Fruit fly (Drosophila melanogaster) whole organism, embryonic: ENCODE data around the gene MCU.
A peak's percentile ranks its signal among the peaks of the same experiment; 100 is the strongest.

Experiments
- B-H2 ChIP-seq: fragments of 200-800 bp; sonication (Bioruptor generic); optimal IDR thresholded peaks from 2 replicates; lab custom pipeline; 2018; ENCODE audit warnings: missing biosample characterization, mild to moderate bottlenecking, missing genetic modification characterization
- Blimp-1 ChIP-seq: fragments of 200-800 bp; sonication (Bioruptor generic); optimal IDR thresholded peaks from 3 replicates; lab custom pipeline; 2018; ENCODE audit warnings: missing biosample characterization, missing genetic modification characterization, mild to moderate bottlenecking, moderate library complexity, missing genetic modification reagents
- CG10209 ChIP-seq: fragments of 200-800 bp; sonication (Bioruptor generic); optimal IDR thresholded peaks from 3 replicates; lab custom pipeline; 2017; ENCODE audit warnings: missing biosample characterization, mild to moderate bottlenecking, missing genetic modification characterization, missing genetic modification reagents
- CG10366 ChIP-seq: fragments of 200-800 bp; sonication (Bioruptor generic); IDR thresholded peaks from 2 replicates; pipeline ENCODE4 v1.3.6; 2022; ENCODE audit warnings: missing biosample characterization, missing genetic modification characterization
- CG12155 ChIP-seq: fragments of 200-800 bp; sonication (Bioruptor generic); optimal IDR thresholded peaks from 3 replicates; lab custom pipeline; 2016; ENCODE audit warnings: missing biosample characterization, missing genetic modification characterization
- CG12219 ChIP-seq: fragments of 200-800 bp; sonication (Bioruptor generic); optimal IDR thresholded peaks from 3 replicates; lab custom pipeline; 2018; ENCODE audit warnings: missing biosample characterization, mild to moderate bottlenecking, missing genetic modification characterization
- CG12942 ChIP-seq: fragments of 200-800 bp; sonication (Bioruptor generic); optimal IDR thresholded peaks from 3 replicates; lab custom pipeline; 2016; ENCODE audit warnings: missing biosample characterization, missing genetic modification characterization
- CG13624 ChIP-seq: fragments of 200-800 bp; sonication (Bioruptor generic); optimal IDR thresholded peaks from 2 replicates; lab custom pipeline; 2016; ENCODE audit warnings: missing biosample characterization, missing genetic modification characterization
- CG15011 ChIP-seq: fragments of 200-800 bp; sonication (Bioruptor generic); optimal IDR thresholded peaks from 3 replicates; lab custom pipeline; 2018; ENCODE audit warnings: missing biosample characterization, mild to moderate bottlenecking, missing genetic modification characterization
- CG1647 ChIP-seq: fragments of 200-800 bp; sonication (Bioruptor generic); optimal IDR thresholded peaks from 3 replicates; lab custom pipeline; 2016; ENCODE audit warnings: missing biosample characterization, missing genetic modification characterization
- CG17568 ChIP-seq: fragments of 200-800 bp; sonication (Bioruptor generic); optimal IDR thresholded peaks from 2 replicates; lab custom pipeline; 2018; ENCODE audit warnings: missing biosample characterization, mild to moderate bottlenecking, missing genetic modification characterization, moderate library complexity
- CG1792 ChIP-seq: fragments of 200-800 bp; sonication (Bioruptor generic); optimal IDR thresholded peaks from 2 replicates; lab custom pipeline; 2016; ENCODE audit warnings: missing biosample characterization, missing genetic modification characterization
- CG18476 ChIP-seq: fragments of 200-800 bp; sonication (Bioruptor generic); optimal IDR thresholded peaks from 2 replicates; lab custom pipeline; 2016; ENCODE audit warnings: missing biosample characterization, mild to moderate bottlenecking, missing genetic modification characterization
- CG2875 ChIP-seq: fragments of 200-800 bp; sonication (Bioruptor generic); optimal IDR thresholded peaks from 2 replicates; lab custom pipeline; 2017; ENCODE audit warnings: missing biosample characterization, mild to moderate bottlenecking, missing genetic modification characterization, missing genetic modification reagents
- CG3065 ChIP-seq: fragments of 200-800 bp; sonication (Bioruptor generic); optimal IDR thresholded peaks from 2 replicates; lab custom pipeline; 2016; ENCODE audit warnings: missing biosample characterization, missing genetic modification characterization
- CG3407 ChIP-seq: fragments of 200-800 bp; sonication (Bioruptor generic); optimal IDR thresholded peaks from 2 replicates; lab custom pipeline; 2018; ENCODE audit warnings: missing biosample characterization, mild to moderate bottlenecking, missing genetic modification characterization
- CG3726 ChIP-seq: fragments of 200-800 bp; sonication (Bioruptor generic); IDR thresholded peaks from 3 replicates; pipeline ENCODE4, ENCODE4 v1.3.6; 2022; ENCODE audit warnings: missing biosample characterization, missing genetic modification characterization
- CG4854 ChIP-seq: fragments of 200-800 bp; sonication (Bioruptor generic); optimal IDR thresholded peaks from 2 replicates; lab custom pipeline; 2016; ENCODE audit warnings: missing biosample characterization, missing genetic modification characterization, inconsistent platforms
- CG5953 ChIP-seq: fragments of 200-800 bp; sonication (Bioruptor generic); IDR thresholded peaks from 2 replicates; pipeline ENCODE4 v1.3.6; 2022; ENCODE audit warnings: missing biosample characterization, missing genetic modification characterization
- CG6813 ChIP-seq: fragments of 200-800 bp; sonication (Bioruptor generic); optimal IDR thresholded peaks from 2 replicates; lab custom pipeline; 2017; ENCODE audit warnings: missing biosample characterization, missing genetic modification characterization, mild to moderate bottlenecking, moderate library complexity, missing genetic modification reagents
- CG7556 ChIP-seq: fragments of 200-800 bp; sonication (Bioruptor generic); optimal IDR thresholded peaks from 2 replicates; lab custom pipeline; 2017; ENCODE audit warnings: missing biosample characterization, mild to moderate bottlenecking, missing genetic modification characterization
- CG7987 ChIP-seq: fragments of 200-800 bp; sonication (Bioruptor generic); optimal IDR thresholded peaks from 2 replicates; lab custom pipeline; 2018; ENCODE audit warnings: missing biosample characterization, mild to moderate bottlenecking, missing genetic modification characterization, moderate library complexity
- CG8089 ChIP-seq: fragments of 200-800 bp; sonication (Bioruptor generic); optimal IDR thresholded peaks from 3 replicates; lab custom pipeline; 2016; ENCODE audit warnings: missing biosample characterization, missing genetic modification characterization
- CG9215 ChIP-seq: fragments of 200-800 bp; sonication (Bioruptor generic); IDR thresholded peaks from 2 replicates; pipeline ENCODE4 v1.3.6; 2022; ENCODE audit warnings: missing biosample characterization, missing genetic modification characterization
- Chrac-16 ChIP-seq: fragments of 200-800 bp; sonication (Bioruptor generic); optimal IDR thresholded peaks from 3 replicates; lab custom pipeline; 2016; ENCODE audit warnings: missing biosample characterization, missing genetic modification characterization
- Drgx ChIP-seq: fragments of 200-800 bp; sonication (Bioruptor generic); IDR thresholded peaks from 2 replicates; pipeline ENCODE4 v1.3.6; 2022; ENCODE audit warnings: missing biosample characterization, missing genetic modification characterization
- ERR ChIP-seq: fragments of 200-800 bp; sonication (Bioruptor generic); optimal IDR thresholded peaks from 2 replicates; lab custom pipeline; 2016; ENCODE audit warnings: missing biosample characterization, missing genetic modification characterization
- Gug ChIP-seq: fragments of 200-800 bp; sonication (Bioruptor generic); IDR thresholded peaks from 4 replicates; pipeline ENCODE4 v1.3.6; 2022; ENCODE audit warnings: missing biosample characterization, missing genetic modification characterization
- HLH3B ChIP-seq: fragments of 200-800 bp; sonication (Bioruptor generic); IDR thresholded peaks from 2 replicates; pipeline ENCODE4 v1.3.6; 2022; ENCODE audit warnings: missing biosample characterization, missing genetic modification characterization
- Hr39 ChIP-seq: fragments of >200 bp; optimal IDR thresholded peaks from 2 replicates; lab custom pipeline; 2017
- Lim3 ChIP-seq: fragments of 200-800 bp; sonication (Bioruptor generic); IDR thresholded peaks from 2 replicates; pipeline ENCODE4 v1.3.6; 2022; ENCODE audit warnings: missing biosample characterization, missing genetic modification characterization
- NC2β ChIP-seq: fragments of 200-800 bp; sonication (Bioruptor generic); optimal IDR thresholded peaks from 2 replicates; lab custom pipeline; 2016; ENCODE audit warnings: missing biosample characterization, missing genetic modification characterization
- Poxn ChIP-seq: fragments of 200-800 bp; sonication (Bioruptor generic); IDR thresholded peaks from 2 replicates; pipeline ENCODE4 v1.3.6; 2022; ENCODE audit warnings: missing biosample characterization, missing genetic modification characterization
- Ssrp ChIP-seq: fragments of 200-800 bp; sonication (Bioruptor generic); optimal IDR thresholded peaks from 2 replicates; lab custom pipeline; 2018; ENCODE audit warnings: missing biosample characterization, mild to moderate bottlenecking, missing genetic modification characterization, moderate library complexity
- dan ChIP-seq: fragments of 200-800 bp; sonication (Bioruptor generic); IDR thresholded peaks from 2 replicates; pipeline ENCODE4 v1.3.6; 2022; ENCODE audit warnings: missing biosample characterization, missing genetic modification characterization
- dimm ChIP-seq: fragments of 200-800 bp; sonication (Bioruptor generic); IDR thresholded peaks from 2 replicates; pipeline ENCODE4 v1.3.6; 2022; ENCODE audit warnings: missing biosample characterization, missing genetic modification characterization
- disco-r ChIP-seq: fragments of 200-800 bp; sonication (Bioruptor generic); optimal IDR thresholded peaks from 2 replicates; lab custom pipeline; 2016; ENCODE audit warnings: missing biosample characterization, missing genetic modification characterization
- dmrt11E ChIP-seq: fragments of 200-800 bp; sonication (Bioruptor generic); optimal IDR thresholded peaks from 3 replicates; lab custom pipeline; 2018; ENCODE audit warnings: missing biosample characterization, mild to moderate bottlenecking, missing genetic modification characterization, moderate library complexity
- dmrt99B ChIP-seq: fragments of 200-800 bp; sonication (Bioruptor generic); optimal IDR thresholded peaks from 2 replicates; lab custom pipeline; 2018; ENCODE audit warnings: missing biosample characterization, mild to moderate bottlenecking, missing genetic modification characterization, moderate library complexity
- gem ChIP-seq: fragments of 200-800 bp; sonication (Bioruptor generic); optimal IDR thresholded peaks from 2 replicates; lab custom pipeline; 2019; ENCODE audit warnings: missing biosample characterization, mild to moderate bottlenecking, missing genetic modification characterization, moderate library complexity
- jigr1 ChIP-seq: fragments of 200-800 bp; sonication (Bioruptor generic); IDR thresholded peaks from 3 replicates; pipeline ENCODE4 v1.3.6; 2022; ENCODE audit warnings: missing biosample characterization, missing genetic modification characterization
- jumu ChIP-seq: fragments of 200-800 bp; sonication (Bioruptor generic); optimal IDR thresholded peaks from 3 replicates; lab custom pipeline; 2016; ENCODE audit warnings: missing biosample characterization, missing genetic modification characterization
- lmd ChIP-seq: fragments of 200-800 bp; sonication (Bioruptor generic); IDR thresholded peaks from 2 replicates; pipeline ENCODE4 v1.3.6; 2022; ENCODE audit warnings: missing biosample characterization, missing genetic modification characterization
- luna ChIP-seq: fragments of 200-800 bp; sonication (Bioruptor generic); optimal IDR thresholded peaks from 2 replicates; lab custom pipeline; 2016; ENCODE audit warnings: missing biosample characterization, missing genetic modification characterization
- nom ChIP-seq: fragments of 200-800 bp; sonication (Bioruptor generic); optimal IDR thresholded peaks from 2 replicates; lab custom pipeline; 2017; ENCODE audit warnings: missing biosample characterization, missing genetic modification characterization, mild to moderate bottlenecking, moderate library complexity, missing genetic modification reagents
- pan ChIP-seq, 4 experiments: fragments of >200 bp in 3 of 4; fragments of 200-800 bp in 1 of 4; sonication (Bioruptor generic) in 1 of 4; optimal IDR thresholded peaks in 3 of 4; IDR thresholded peaks in 1 of 4; 2 replicates each; pipeline versions ENCODE4 v1.3.6 to Lab custom; 2017 to 2022; ENCODE audit warnings: missing biosample characterization in 2 of 4, missing genetic modification characterization in 2 of 4, mixed read lengths in 1 of 4
- phol ChIP-seq: fragments of 200-800 bp; sonication (Bioruptor generic); optimal IDR thresholded peaks from 3 replicates; lab custom pipeline; 2018; ENCODE audit warnings: missing biosample characterization, mild to moderate bottlenecking, missing genetic modification characterization, moderate library complexity
- pum ChIP-seq: fragments of 200-800 bp; sonication (Bioruptor generic); optimal IDR thresholded peaks from 2 replicates; lab custom pipeline; 2016; ENCODE audit warnings: missing biosample characterization, missing genetic modification characterization
- row ChIP-seq: fragments of 200-800 bp; sonication (Bioruptor generic); IDR thresholded peaks from 3 replicates; pipeline ENCODE4 v1.3.6; 2022; ENCODE audit warnings: missing biosample characterization, missing genetic modification characterization
- shn ChIP-seq: fragments of 200-800 bp; sonication (Bioruptor generic); optimal IDR thresholded peaks from 3 replicates; lab custom pipeline; 2016; ENCODE audit warnings: missing biosample characterization, missing genetic modification characterization
- tap ChIP-seq: fragments of 200-800 bp; optimal IDR thresholded peaks from 3 replicates; lab custom pipeline; 2019; ENCODE audit warnings: missing biosample characterization, mild to moderate bottlenecking, missing genetic modification characterization, moderate library complexity
- wdn ChIP-seq: fragments of 200-800 bp; sonication (Bioruptor generic); IDR thresholded peaks from 2 replicates; pipeline ENCODE4 v1.3.6; 2022; ENCODE audit warnings: missing biosample characterization, missing genetic modification characterization
- z ChIP-seq: fragments of 200-800 bp; sonication (Bioruptor generic); IDR thresholded peaks from 3 replicates; pipeline ENCODE4 v1.3.6; 2022; ENCODE audit warnings: missing biosample characterization, missing genetic modification characterization

Gene MCU

dm6 chr3L:6605925-6606324 is 55.4 kb downstream of the MCU start, which contains the start of gene zpg (continued):
- TF ChIP-seq row: peak; percentile 74; the same call in 2 of the 3 replicates
- TF ChIP-seq lmd (GFP tag; lab: Robert Waterston, UW): no peak; the same call in 1 of the 2 replicates
- TF ChIP-seq shn (GFP tag; lab: Kevin White, UChicago): no peak
- peak; percentile 44 for TF ChIP-seq jumu
- TF ChIP-seq tap (tag; lab: Kevin White, UChicago): no peak
- TF ChIP-seq Lim3 (GFP tag; lab: Robert Waterston, UW): no peak
- TF ChIP-seq Hr39: no peak
- no peak for TF ChIP-seq CG7556 (GFP tag; lab: Kevin White, UChicago)
- no peak for TF ChIP-seq CG12155
- TF ChIP-seq disco-r (GFP tag; lab: Kevin White, UChicago): peak; percentile 47
- TF ChIP-seq NC2β (GFP tag; lab: Kevin White, UChicago): peak; percentile 42
- TF ChIP-seq dimm (GFP tag; lab: Robert Waterston, UW): no peak
- no peak for TF ChIP-seq Drgx (GFP tag; lab: Robert Waterston, UW)
- TF ChIP-seq CG8089 (GFP tag; lab: Kevin White, UChicago): no peak
- TF ChIP-seq phol: no peak
- TF ChIP-seq CG3065: no peak
- no peak for TF ChIP-seq CG15011 (GFP tag; lab: Kevin White, UChicago)
- no peak for TF ChIP-seq Ssrp (tag; lab: Kevin White, UChicago)
- no peak for TF ChIP-seq CG5953 (GFP tag; lab: Robert Waterston, UW)
- TF ChIP-seq CG2875: no peak
- no peak for TF ChIP-seq z
- no peak for TF ChIP-seq CG10366 (GFP tag; lab: Robert Waterston, UW)
- no peak for TF ChIP-seq dmrt99B
- TF ChIP-seq CG1792 (GFP tag; lab: Kevin White, UChicago): no peak
- no peak for TF ChIP-seq ERR (GFP tag; lab: Kevin White, UChicago)
- no peak for TF ChIP-seq jigr1 (GFP tag; lab: Robert Waterston, UW)
- TF ChIP-seq CG12942 (GFP tag; lab: Kevin White, UChicago): no peak
- TF ChIP-seq CG1647 (GFP tag; lab: Kevin White, UChicago): no peak
- no peak for TF ChIP-seq CG3407 (GFP tag; lab: Kevin White, UChicago)
- no peak for TF ChIP-seq HLH3B (GFP tag; lab: Robert Waterston, UW)
- TF ChIP-seq CG10209 (GFP tag; lab: Kevin White, UChicago): no peak
- no peak for TF ChIP-seq CG12219
- TF ChIP-seq luna: no peak
- TF ChIP-seq pan (optimal IDR thresholded peaks at IDR 0.05; lab: Kevin White, UChicago): no peak
- TF ChIP-seq pan (GFP tag; optimal IDR thresholded peaks at IDR 0.05 in 1 of 2, IDR thresholded peaks at IDR 0.05 in 1 of 2): no peak
- no peak for TF ChIP-seq CG9215 (GFP tag; lab: Robert Waterston, UW)
- TF ChIP-seq B-H2 (GFP tag; lab: Kevin White, UChicago): no peak
- TF ChIP-seq CG4854 (GFP tag; lab: Kevin White, UChicago): no peak
- no peak for TF ChIP-seq CG13624 (GFP tag; lab: Kevin White, UChicago)
- TF ChIP-seq nom (GFP tag; lab: Kevin White, UChicago): no peak
- TF ChIP-seq gem (tag; lab: Kevin White, UChicago): no peak
- no peak for TF ChIP-seq Blimp-1 (GFP tag; lab: Kevin White, UChicago)
- no peak for TF ChIP-seq CG3726 (GFP tag; lab: Robert Waterston, UW)
- TF ChIP-seq Poxn (GFP tag; lab: Robert Waterston, UW): no peak
- no peak for TF ChIP-seq Chrac-16
- no peak for TF ChIP-seq CG17568 (GFP tag; lab: Kevin White, UChicago)
- no peak for TF ChIP-seq dmrt11E
- no peak for TF ChIP-seq wdn (GFP tag; lab: Robert Waterston, UW)
- TF ChIP-seq CG18476 (GFP tag; lab: Kevin White, UChicago): no peak
- TF ChIP-seq CG7987: no peak
- TF ChIP-seq CG6813 (GFP tag; lab: Kevin White, UChicago): no peak
- TF ChIP-seq Gug (GFP tag; lab: Robert Waterston, UW): no peak
- no peak for TF ChIP-seq pum
- no peak for TF ChIP-seq dan (GFP tag; lab: Robert Waterston, UW)
